Worm (Caenorhabditis elegans): Measurements from ENCODE around the gene K12G11.6.

K12G11.6 gene

DNA sequence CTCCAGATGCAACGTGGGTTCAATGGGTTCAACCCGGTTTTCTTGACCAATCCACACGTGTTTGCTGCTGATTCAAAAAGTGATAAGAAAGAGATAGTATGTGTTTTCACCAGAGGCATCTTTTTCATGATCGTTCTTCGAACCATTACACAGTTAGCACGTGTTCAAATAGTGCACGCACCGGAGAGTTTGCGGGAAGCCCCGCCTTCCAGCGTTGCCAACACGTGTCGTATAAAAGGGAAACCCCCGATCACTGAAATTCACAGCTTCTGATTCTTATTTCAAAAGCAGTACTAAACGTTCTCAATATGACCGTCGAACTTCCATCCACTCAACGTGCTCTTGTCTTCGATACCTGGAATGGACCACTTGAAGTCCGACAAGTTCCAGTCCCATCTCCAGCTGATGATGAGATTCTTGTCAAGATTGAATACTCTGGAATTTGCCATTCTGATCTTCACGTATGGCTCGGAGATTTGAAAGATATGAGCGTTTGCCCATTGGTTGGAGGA lies 6.1 kb upstream of the K12G11.6 start, which contains the start of gene adh-1 (continued):
- TF ChIP-seq skn-1 (tag; optimal IDR thresholded peaks at IDR 0.05) (peak; percentile 37), elt-2 (tag; optimal IDR thresholded peaks at IDR 0.05) (peak; percentile 75), pax-3 (tag; optimal IDR thresholded peaks at IDR 0.05) (peak; percentile 56), jun-1 (tag; optimal IDR thresholded peaks at IDR 0.05) (peak; percentile 70), ztf-4 (tag; optimal IDR thresholded peaks at IDR 0.05) (peak; percentile 56), tbx-2 (tag; optimal IDR thresholded peaks at IDR 0.05) (peak; percentile 88), egl-27 (tag; optimal IDR thresholded peaks at IDR 0.05) (no peak), unc-130 (tag; optimal IDR thresholded peaks at IDR 0.05) (peak; percentile 67), ceh-88 (GFP tag; IDR thresholded peaks at IDR 0.05) (no peak; the same call in none of the 2 replicates), nhr-90 (tag; optimal IDR thresholded peaks at IDR 0.05; ENCODE audit: poor library complexity) (peak; percentile 75), tlp-1 (tag; optimal IDR thresholded peaks at IDR 0.05) (no peak), blmp-1 (tag; optimal IDR thresholded peaks at IDR 0.05) (peak; percentile 89), ces-1 (GFP tag; optimal IDR thresholded peaks at IDR 0.05) (no peak), unc-98 (GFP tag; IDR thresholded peaks at IDR 0.05) (no peak), nhr-77 (tag; optimal IDR thresholded peaks at IDR 0.05) (peak; percentile 51), zip-4 (GFP tag; optimal IDR thresholded peaks at IDR 0.05) (no peak), swsn-7 (tag; optimal IDR thresholded peaks at IDR 0.05) (peak; percentile 56), pqm-1 (tag; optimal IDR thresholded peaks at IDR 0.05) (no peak), unc-86 (tag; optimal IDR thresholded peaks at IDR 0.05) (no peak), efl-1 (optimal IDR thresholded peaks at IDR 0.05) (peak; percentile 23 to 46), efl-1 (GFP tag; optimal IDR thresholded peaks at IDR 0.05 in 1 of 2) (peak in 1 of 2 experiments; percentile 95), ama-1 (optimal IDR thresholded peaks at IDR 0.05) (peak; percentile 95), hlh-17 (GFP tag; optimal IDR thresholded peaks at IDR 0.05; ENCODE audit: borderline replicate concordance) (no peak), sox-4 (tag; optimal IDR thresholded peaks at IDR 0.05) (peak; percentile 57), nhr-237 (tag; optimal IDR thresholded peaks at IDR 0.05) (no peak), F16B12.6 (tag; optimal IDR thresholded peaks at IDR 0.05) (no peak), vab-15 (tag; optimal IDR thresholded peaks at IDR 0.05) (no peak), aha-1 (tag; optimal IDR thresholded peaks at IDR 0.05) (no peak), nhr-85 (tag) (peak; percentile 94), unc-30 (tag; optimal IDR thresholded peaks at IDR 0.05) (no peak), nhr-20 (tag; optimal IDR thresholded peaks at IDR 0.05) (peak; percentile 97), mdl-1 (tag; optimal IDR thresholded peaks at IDR 0.05) (peak; percentile 25 to 99), irx-1 (tag; optimal IDR thresholded peaks at IDR 0.05) (peak; percentile 77), ceh-63 (GFP tag; optimal IDR thresholded peaks at IDR 0.05) (no peak), lsy-2 (tag; optimal IDR thresholded peaks at IDR 0.05) (peak; percentile 48 to 82), ztf-11 (tag; optimal IDR thresholded peaks at IDR 0.05) (peak in 1 of 2 experiments; percentile 8), elt-3 (tag; optimal IDR thresholded peaks at IDR 0.05) (peak in 3 of 6 experiments; percentile 18 to 99 (median 41)), zag-1 (tag; optimal IDR thresholded peaks at IDR 0.05) (no peak), unc-62 (GFP tag; optimal IDR thresholded peaks at IDR 0.05) (no peak), efl-3 (GFP tag; optimal IDR thresholded peaks at IDR 0.05) (no peak), C16A3.4 (tag; optimal IDR thresholded peaks at IDR 0.05) (peak; percentile 76), mab-9 (GFP tag; IDR thresholded peaks at IDR 0.05) (no peak), dpl-1 (GFP tag; optimal IDR thresholded peaks at IDR 0.05) (peak; percentile 4 to 50 (median 8)), nhr-28 (tag; optimal IDR thresholded peaks at IDR 0.05) (no peak), C04F5.9 (tag; optimal IDR thresholded peaks at IDR 0.05) (peak; percentile 1), snu-23 (GFP tag; optimal IDR thresholded peaks at IDR 0.05) (peak; percentile 82), snpc-4 (tag; optimal IDR thresholded peaks at IDR 0.05) (peak; percentile 30), aly-2 (tag; optimal IDR thresholded peaks at IDR 0.05) (no peak), pag-3 (tag; optimal IDR thresholded peaks at IDR 0.05; ENCODE audit: borderline replicate concordance, insufficient read depth) (peak; percentile 47), C34B4.2 (tag; optimal IDR thresholded peaks at IDR 0.05) (peak; percentile 42), nhr-71 (tag; optimal IDR thresholded peaks at IDR 0.05) (peak; percentile 97), lin-13 (GFP tag; optimal IDR thresholded peaks at IDR 0.05) (peak; percentile 62), hpl-2 (GFP tag; optimal IDR thresholded peaks at IDR 0.05) (no peak), nhr-84 (tag; optimal IDR thresholded peaks at IDR 0.05) (no peak)
